Fruit fly (Drosophila melanogaster) whole organism, embryonic: ENCODE data around the gene Muted.

Experiments
- Asciz ChIP-seq: fragments of 200-800 bp; sonication (Bioruptor generic); optimal IDR thresholded peaks from 2 replicates; lab custom pipeline; 2017; ENCODE audit warnings: missing biosample characterization, mild to moderate bottlenecking, missing genetic modification characterization, missing genetic modification reagents
- CG10147 ChIP-seq: fragments of 200-800 bp; sonication (Bioruptor generic); optimal IDR thresholded peaks from 2 replicates; lab custom pipeline; 2019; ENCODE audit warnings: missing biosample characterization, mild to moderate bottlenecking, missing genetic modification characterization, moderate library complexity
- CG10209 ChIP-seq: fragments of 200-800 bp; sonication (Bioruptor generic); optimal IDR thresholded peaks from 3 replicates; lab custom pipeline; 2017; ENCODE audit warnings: missing biosample characterization, mild to moderate bottlenecking, missing genetic modification characterization, missing genetic modification reagents
- CG11504 ChIP-seq: fragments of 200-800 bp; sonication (Bioruptor generic); optimal IDR thresholded peaks from 3 replicates; lab custom pipeline; 2019; ENCODE audit warnings: missing biosample characterization, mild to moderate bottlenecking, missing genetic modification characterization, moderate library complexity
- CG11695 ChIP-seq: fragments of 200-800 bp; sonication (Bioruptor generic); IDR thresholded peaks from 3 replicates; pipeline ENCODE4 v1.3.6; 2022; ENCODE audit warnings: missing biosample characterization, missing genetic modification characterization
- CG12155 ChIP-seq: fragments of 200-800 bp; sonication (Bioruptor generic); optimal IDR thresholded peaks from 3 replicates; lab custom pipeline; 2016; ENCODE audit warnings: missing biosample characterization, missing genetic modification characterization
- CG12391 ChIP-seq: fragments of 200-800 bp; sonication (Bioruptor generic); optimal IDR thresholded peaks from 3 replicates; lab custom pipeline; 2018; ENCODE audit warnings: missing biosample characterization, mild to moderate bottlenecking, missing genetic modification characterization, moderate library complexity
- CG12744 ChIP-seq: fragments of 200-800 bp; sonication (Bioruptor generic); optimal IDR thresholded peaks from 2 replicates; lab custom pipeline; 2016; ENCODE audit warnings: missing biosample characterization, missing genetic modification characterization
- CG12769 ChIP-seq: fragments of 200-800 bp; sonication (Bioruptor generic); optimal IDR thresholded peaks from 2 replicates; lab custom pipeline; 2019; ENCODE audit warnings: missing biosample characterization, mild to moderate bottlenecking, missing genetic modification characterization, moderate library complexity
- CG1647 ChIP-seq: fragments of 200-800 bp; sonication (Bioruptor generic); optimal IDR thresholded peaks from 3 replicates; lab custom pipeline; 2016; ENCODE audit warnings: missing biosample characterization, missing genetic modification characterization
- CG2199 ChIP-seq: fragments of 200-800 bp; sonication (Bioruptor generic); IDR thresholded peaks from 3 replicates; pipeline ENCODE4 v1.3.6; 2022; ENCODE audit warnings: missing biosample characterization, missing genetic modification characterization
- CG2202 ChIP-seq: fragments of 200-800 bp; sonication (Bioruptor generic); optimal IDR thresholded peaks from 2 replicates; lab custom pipeline; 2018; ENCODE audit warnings: missing biosample characterization, mild to moderate bottlenecking, missing genetic modification characterization
- CG3065 ChIP-seq: fragments of 200-800 bp; sonication (Bioruptor generic); optimal IDR thresholded peaks from 2 replicates; lab custom pipeline; 2016; ENCODE audit warnings: missing biosample characterization, missing genetic modification characterization
- CG33213 ChIP-seq: fragments of 200-800 bp; sonication (Bioruptor generic); optimal IDR thresholded peaks from 3 replicates; lab custom pipeline; 2016; ENCODE audit warnings: missing biosample characterization, missing genetic modification characterization
- CG3995 ChIP-seq: fragments of 200-800 bp; sonication (Bioruptor generic); optimal IDR thresholded peaks from 3 replicates; lab custom pipeline; 2016; ENCODE audit warnings: missing biosample characterization, missing genetic modification characterization
- CG6683 ChIP-seq: fragments of 200-800 bp; sonication (Bioruptor generic); optimal IDR thresholded peaks from 2 replicates; lab custom pipeline; 2017; ENCODE audit warnings: missing biosample characterization, mild to moderate bottlenecking, missing genetic modification characterization, missing genetic modification reagents
- CG6813 ChIP-seq: fragments of 200-800 bp; sonication (Bioruptor generic); optimal IDR thresholded peaks from 2 replicates; lab custom pipeline; 2017; ENCODE audit warnings: missing biosample characterization, missing genetic modification characterization, mild to moderate bottlenecking, moderate library complexity, missing genetic modification reagents
- CG6854 ChIP-seq: fragments of 200-800 bp; sonication (Bioruptor generic); optimal IDR thresholded peaks from 3 replicates; lab custom pipeline; 2017; ENCODE audit warnings: missing biosample characterization, mild to moderate bottlenecking, missing genetic modification characterization
- CG9817 ChIP-seq: fragments of 200-800 bp; sonication (Bioruptor generic); optimal IDR thresholded peaks from 2 replicates; lab custom pipeline; 2018; ENCODE audit warnings: missing biosample characterization, mild to moderate bottlenecking, missing genetic modification characterization, moderate library complexity
- CTCF ChIP-seq: fragments of 200-800 bp; sonication (Bioruptor generic); optimal IDR thresholded peaks from 2 replicates; lab custom pipeline; 2017; ENCODE audit warnings: missing biosample characterization, mild to moderate bottlenecking, missing genetic modification characterization, moderate library complexity
- Chrac-16 ChIP-seq: fragments of 200-800 bp; sonication (Bioruptor generic); optimal IDR thresholded peaks from 3 replicates; lab custom pipeline; 2016; ENCODE audit warnings: missing biosample characterization, missing genetic modification characterization
- Dll ChIP-seq: fragments of 200-800 bp; sonication (Bioruptor generic); IDR thresholded peaks from 4 replicates; pipeline ENCODE4 v1.3.6; 2022; ENCODE audit warnings: missing biosample characterization, missing genetic modification characterization; ENCODE audit not compliant: partially characterized antibody
- Doc3 ChIP-seq: fragments of 200-800 bp; sonication (Bioruptor generic); IDR thresholded peaks from 3 replicates; pipeline ENCODE4 v1.3.6; 2022; ENCODE audit warnings: missing biosample characterization, missing genetic modification characterization; ENCODE audit not compliant: partially characterized antibody
- Gug ChIP-seq: fragments of 200-800 bp; sonication (Bioruptor generic); IDR thresholded peaks from 4 replicates; pipeline ENCODE4 v1.3.6; 2022; ENCODE audit warnings: missing biosample characterization, missing genetic modification characterization
- Kr ChIP-seq: fragments of 200-800 bp; sonication (Bioruptor generic); optimal IDR thresholded peaks from 2 replicates; lab custom pipeline; 2017; ENCODE audit warnings: missing biosample characterization, mild to moderate bottlenecking, missing genetic modification characterization
- NFAT ChIP-seq: fragments of 200-800 bp; sonication (Bioruptor generic); IDR thresholded peaks from 2 replicates; pipeline ENCODE4 v1.3.6; 2022; ENCODE audit warnings: missing biosample characterization, missing genetic modification characterization
- NK7.1 ChIP-seq: fragments of 200-800 bp; sonication (Bioruptor generic); optimal IDR thresholded peaks from 3 replicates; lab custom pipeline; 2016; ENCODE audit warnings: missing biosample characterization, missing genetic modification characterization
- Oaz ChIP-seq: fragments of 200-800 bp; sonication (Bioruptor generic); IDR thresholded peaks from 2 replicates; pipeline ENCODE4 v1.3.6; 2022; ENCODE audit warnings: missing biosample characterization, missing genetic modification characterization
- TFAM ChIP-seq: fragments of 200-800 bp; sonication (Bioruptor generic); optimal IDR thresholded peaks from 2 replicates; lab custom pipeline; 2017; ENCODE audit warnings: missing biosample characterization, missing genetic modification characterization, inconsistent platforms
- Vsx1 ChIP-seq: fragments of 200-800 bp; sonication (Bioruptor generic); optimal IDR thresholded peaks from 2 replicates; lab custom pipeline; 2017; ENCODE audit warnings: missing biosample characterization, mild to moderate bottlenecking, missing genetic modification characterization, missing genetic modification reagents
- al ChIP-seq: fragments of 200-800 bp; sonication (Bioruptor generic); IDR thresholded peaks from 2 replicates; pipeline ENCODE4 v1.3.6; 2022; ENCODE audit warnings: missing biosample characterization, missing genetic modification characterization
- ase ChIP-seq: fragments of 200-800 bp; sonication (Bioruptor generic); IDR thresholded peaks from 3 replicates; pipeline ENCODE4 v1.3.6; 2022; ENCODE audit warnings: missing biosample characterization, missing genetic modification characterization
- br ChIP-seq: fragments of >200 bp; optimal IDR thresholded peaks from 2 replicates; lab custom pipeline; 2017
- bsh ChIP-seq, 2 experiments: fragments of 200-800 bp; sonication (Bioruptor generic); optimal IDR thresholded peaks; 2 replicates each; lab custom pipeline; 2017 to 2018; ENCODE audit warnings: mild to moderate bottlenecking in 2 of 2, missing biosample characterization in 2 of 2, missing genetic modification characterization in 2 of 2, moderate library complexity in 1 of 2
- danr ChIP-seq: fragments of 200-800 bp; sonication (Bioruptor generic); IDR thresholded peaks from 2 replicates; pipeline ENCODE4 v1.3.6; 2022; ENCODE audit warnings: missing biosample characterization, missing genetic modification characterization
- dati ChIP-seq: fragments of 200-800 bp; sonication (Bioruptor generic); IDR thresholded peaks from 2 replicates; pipeline ENCODE4 v1.3.6; 2022; ENCODE audit warnings: missing biosample characterization, missing genetic modification characterization
- disco-r ChIP-seq: fragments of 200-800 bp; sonication (Bioruptor generic); optimal IDR thresholded peaks from 2 replicates; lab custom pipeline; 2016; ENCODE audit warnings: missing biosample characterization, missing genetic modification characterization
- exex ChIP-seq: fragments of 200-800 bp; sonication (Bioruptor generic); optimal IDR thresholded peaks from 4 replicates; lab custom pipeline; 2018; ENCODE audit warnings: missing biosample characterization, mild to moderate bottlenecking, missing genetic modification characterization, moderate library complexity
- hb ChIP-seq: fragments of 200-800 bp; sonication (Bioruptor generic); IDR thresholded peaks from 3 replicates; pipeline ENCODE4 v1.3.6; 2022; ENCODE audit warnings: missing biosample characterization, missing genetic modification characterization; ENCODE audit not compliant: partially characterized antibody
- kah ChIP-seq: fragments of 200-800 bp; sonication (Bioruptor generic); optimal IDR thresholded peaks from 2 replicates; lab custom pipeline; 2018; ENCODE audit warnings: missing biosample characterization, mild to moderate bottlenecking, missing genetic modification characterization
- nmo ChIP-seq: fragments of 200-800 bp; sonication (Bioruptor generic); optimal IDR thresholded peaks from 2 replicates; lab custom pipeline; 2018; ENCODE audit warnings: missing biosample characterization, mild to moderate bottlenecking, missing genetic modification characterization, moderate library complexity
- pan ChIP-seq, 4 experiments: fragments of >200 bp in 3 of 4; fragments of 200-800 bp in 1 of 4; sonication (Bioruptor generic) in 1 of 4; optimal IDR thresholded peaks in 3 of 4; IDR thresholded peaks in 1 of 4; 2 replicates each; pipeline versions ENCODE4 v1.3.6 to Lab custom; 2017 to 2022; ENCODE audit warnings: missing biosample characterization in 2 of 4, missing genetic modification characterization in 2 of 4, mixed read lengths in 1 of 4
- pfk ChIP-seq: fragments of 200-800 bp; sonication (Bioruptor generic); optimal IDR thresholded peaks from 2 replicates; lab custom pipeline; 2018; ENCODE audit warnings: missing biosample characterization, mild to moderate bottlenecking, missing genetic modification characterization, moderate library complexity
- scrt ChIP-seq: fragments of 200-800 bp; sonication (Bioruptor generic); optimal IDR thresholded peaks from 2 replicates; lab custom pipeline; 2018; ENCODE audit warnings: missing biosample characterization, mild to moderate bottlenecking, missing genetic modification characterization, moderate library complexity
- sd ChIP-seq: fragments of 200-800 bp; sonication (Bioruptor generic); optimal IDR thresholded peaks from 3 replicates; lab custom pipeline; 2018; ENCODE audit warnings: missing biosample characterization, mild to moderate bottlenecking, missing genetic modification characterization, moderate library complexity
- shn ChIP-seq: fragments of 200-800 bp; sonication (Bioruptor generic); optimal IDR thresholded peaks from 3 replicates; lab custom pipeline; 2016; ENCODE audit warnings: missing biosample characterization, missing genetic modification characterization
- slou ChIP-seq: fragments of 200-800 bp; sonication (Bioruptor generic); optimal IDR thresholded peaks from 3 replicates; lab custom pipeline; 2016; ENCODE audit warnings: missing biosample characterization, missing genetic modification characterization
- sob ChIP-seq: fragments of 200-800 bp; sonication (Bioruptor generic); IDR thresholded peaks from 2 replicates; pipeline ENCODE4 v1.3.6; 2022; ENCODE audit warnings: missing biosample characterization, missing genetic modification characterization
- twi ChIP-seq: fragments of 200-800 bp; optimal IDR thresholded peaks from 2 replicates; lab custom pipeline; 2019; ENCODE audit warnings: missing biosample characterization, mild to moderate bottlenecking, missing genetic modification characterization, moderate library complexity

Muted gene

dm6 chr3R:22367126-22368076 lies 5.0 kb downstream of the Muted start, which contains the start of the genes Polr3F and PyK:
Polr3F (minus strand) TSS chr3R:22367373.
PyK (plus strand) TSS chr3R:22367536.
- TF ChIP-seq Kr (GFP tag; lab: Kevin White, UChicago) (no peak), CG12155 (GFP tag; lab: Kevin White, UChicago) (peak; percentile 5), Vsx1 (GFP tag; lab: Kevin White, UChicago) (no peak), CG6813 (GFP tag; lab: Kevin White, UChicago) (no peak), slou (GFP tag; lab: Kevin White, UChicago) (no peak), danr (GFP tag; lab: Robert Waterston, UW) (no peak), TFAM (no peak), CG11504 (tag; lab: Kevin White, UChicago) (peak; percentile 49), disco-r (GFP tag; lab: Kevin White, UChicago) (no peak), CG10147 (peak; percentile 14), CTCF (GFP tag; lab: Kevin White, UChicago) (no peak), pfk (GFP tag; lab: Kevin White, UChicago) (no peak), NFAT (GFP tag; lab: Robert Waterston, UW) (no peak), Doc3 (GFP tag; lab: Robert Waterston, UW) (no peak), bsh (GFP tag; optimal IDR thresholded peaks at IDR 0.05; lab: Kevin White, UChicago) (peak in 1 of 2 experiments; percentile 46), shn (GFP tag; lab: Kevin White, UChicago) (no peak), Dll (GFP tag; lab: Robert Waterston, UW) (no peak), Chrac-16 (peak; percentile 8), twi (peak; percentile 9), exex (tag; lab: Kevin White, UChicago) (peak; percentile 10), CG9817 (tag; lab: Kevin White, UChicago) (peak; percentile 7), CG12744 (GFP tag; lab: Kevin White, UChicago) (no peak), NK7.1 (GFP tag; lab: Kevin White, UChicago) (no peak), CG2199 (GFP tag; lab: Robert Waterston, UW) (no peak), sd (no peak), ase (GFP tag; lab: Robert Waterston, UW) (no peak), nmo (GFP tag; lab: Kevin White, UChicago) (peak; percentile 54), CG6683 (GFP tag; lab: Kevin White, UChicago) (no peak), Asciz (no peak), CG12391 (peak; percentile 73), dati (GFP tag; lab: Robert Waterston, UW) (no peak), CG11695 (GFP tag; lab: Robert Waterston, UW) (no peak), br (lab: Kevin White, UChicago) (no peak), Oaz (GFP tag; lab: Robert Waterston, UW) (no peak), CG3995 (GFP tag; lab: Kevin White, UChicago) (peak; percentile 93), CG1647 (no peak), hb (no peak), CG33213 (GFP tag; lab: Kevin White, UChicago) (no peak), scrt (GFP tag; lab: Kevin White, UChicago) (no peak), sob (GFP tag; lab: Robert Waterston, UW) (no peak), kah (GFP tag; lab: Kevin White, UChicago) (no peak), pan (optimal IDR thresholded peaks at IDR 0.05; lab: Kevin White, UChicago) (no peak), pan (GFP tag; optimal IDR thresholded peaks at IDR 0.05 in 1 of 2, IDR thresholded peaks at IDR 0.05 in 1 of 2) (no peak), CG2202 (tag; lab: Kevin White, UChicago) (peak; percentile 15), Gug (no peak), CG6854 (GFP tag; lab: Kevin White, UChicago) (no peak), al (GFP tag; lab: Robert Waterston, UW) (no peak), CG12769 (no peak), CG10209 (no peak), CG3065 (no peak)
